Fruit fly (Drosophila melanogaster): ENCODE results near the gene Pus10.

DNA sequence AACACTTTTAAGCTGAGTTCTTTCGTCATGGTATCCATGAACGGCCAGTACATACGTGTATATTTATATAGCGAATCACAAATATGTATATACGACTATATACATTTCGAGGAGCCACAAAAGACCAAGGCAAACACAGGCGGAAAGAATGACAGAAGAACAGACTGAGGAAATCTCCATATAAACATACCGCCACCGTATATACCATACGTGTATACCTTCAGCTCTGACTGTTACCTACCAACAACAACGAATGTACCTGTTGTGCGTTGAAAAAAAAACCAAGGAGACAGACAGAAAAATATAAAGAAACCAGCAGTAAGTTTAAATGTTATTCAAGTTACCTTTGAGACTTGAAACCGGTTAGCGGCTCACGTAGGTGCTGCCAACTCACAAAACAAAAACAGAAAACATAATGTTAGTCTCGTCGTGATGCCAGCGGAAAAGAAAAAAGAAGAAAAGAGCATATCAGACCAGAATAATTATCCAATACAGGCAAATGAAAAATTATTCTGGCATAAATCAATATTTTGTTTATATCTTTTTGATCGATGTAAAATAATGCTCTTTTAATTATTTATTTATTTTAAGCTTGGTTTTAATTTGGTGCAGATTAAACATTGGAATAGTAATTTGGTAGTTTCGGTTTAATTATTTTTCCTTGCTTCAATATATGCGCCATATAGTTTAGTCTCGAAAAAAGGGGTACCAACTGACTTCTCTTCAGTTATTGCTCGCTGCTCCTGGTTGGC lies 16.6 kb upstream of the Pus10 start:
- TF ChIP-seq h (optimal IDR thresholded peaks at IDR 0.05) (no peak), ttk (optimal IDR thresholded peaks at IDR 0.05) (no peak), Sin3A (optimal IDR thresholded peaks at IDR 0.05) (no peak), psq (optimal IDR thresholded peaks at IDR 0.05) (no peak), Myc (optimal IDR thresholded peaks at IDR 0.05) (no peak), insv (optimal IDR thresholded peaks at IDR 0.05) (no peak)
